Worm (Caenorhabditis elegans): Measurements from ENCODE around the gene F53H4.2.

Gene F53H4.2

ce11 chrX:15842492-15842891 lies 14.5 kb upstream of the F53H4.2 start (continued):
- TF ChIP-seq F37D6.2 (tag; optimal IDR thresholded peaks at IDR 0.05) (no peak), madf-5 (GFP tag; IDR thresholded peaks at IDR 0.05) (no peak), D1046.2 (GFP tag; IDR thresholded peaks at IDR 0.05) (no peak), lin-39 (tag; optimal IDR thresholded peaks at IDR 0.05) (no peak), nhr-6 (tag; optimal IDR thresholded peaks at IDR 0.05) (no peak), lir-3 (tag; optimal IDR thresholded peaks at IDR 0.05) (no peak), hlh-30 (tag; optimal IDR thresholded peaks at IDR 0.05; ENCODE audit: insufficient read depth) (peak; percentile 64), dpl-1 (GFP tag; optimal IDR thresholded peaks at IDR 0.05) (peak; percentile 24), nhr-76 (tag; optimal IDR thresholded peaks at IDR 0.05) (no peak), nhr-41 (GFP tag; IDR thresholded peaks at IDR 0.05) (no peak), nhr-10 (tag; optimal IDR thresholded peaks at IDR 0.05) (peak; percentile 53), ceh-32 (tag; optimal IDR thresholded peaks at IDR 0.05; ENCODE audit: poor library complexity) (no peak), ZK546.5 (tag; optimal IDR thresholded peaks at IDR 0.05) (no peak), lsy-2 (tag; optimal IDR thresholded peaks at IDR 0.05) (peak in 1 of 2 experiments; percentile 63), F44E2.7 (GFP tag; IDR thresholded peaks at IDR 0.05) (no peak), nhr-42 (GFP tag; IDR thresholded peaks at IDR 0.05) (peak; percentile 18; the same call in 1 of the 2 replicates), daf-8 (GFP tag; IDR thresholded peaks at IDR 0.05) (no peak), mep-1 (tag; optimal IDR thresholded peaks at IDR 0.05) (no peak), Y5F2A.4 (GFP tag; optimal IDR thresholded peaks at IDR 0.05) (no peak), sdz-12 (GFP tag; optimal IDR thresholded peaks at IDR 0.05) (no peak), set-16 (GFP tag; IDR thresholded peaks at IDR 0.05) (no peak), attf-4 (tag; optimal IDR thresholded peaks at IDR 0.05) (no peak), ceh-28 (tag; optimal IDR thresholded peaks at IDR 0.05) (no peak), aha-1 (tag) (no peak), mes-2 (tag; optimal IDR thresholded peaks at IDR 0.05; ENCODE audit: poor library complexity, severe bottlenecking) (peak; percentile 34), snpc-1.2 (GFP tag; IDR thresholded peaks at IDR 0.05) (no peak), F26F4.8 (GFP tag; conservative IDR thresholded peaks at IDR 0.05) (no peak), lin-1 (GFP tag; IDR thresholded peaks at IDR 0.05) (peak; percentile 37; the same call in 1 of the 2 replicates), zfp-2 (tag; optimal IDR thresholded peaks at IDR 0.05) (no peak), fos-1 (tag; optimal IDR thresholded peaks at IDR 0.05) (no peak), T20F7.1 (GFP tag; optimal IDR thresholded peaks at IDR 0.05) (peak; percentile 77), pqm-1 (tag; optimal IDR thresholded peaks at IDR 0.05) (peak; percentile 50), zag-1 (tag; optimal IDR thresholded peaks at IDR 0.05) (no peak), unc-130 (GFP tag; optimal IDR thresholded peaks at IDR 0.05) (no peak), skn-1 (tag; optimal IDR thresholded peaks at IDR 0.05) (no peak), nhr-11 (tag; optimal IDR thresholded peaks at IDR 0.05) (no peak), gei-8 (GFP tag; optimal IDR thresholded peaks at IDR 0.05) (no peak), nhr-48 (tag; optimal IDR thresholded peaks at IDR 0.05) (peak; percentile 90), ceh-20 (GFP tag; IDR thresholded peaks at IDR 0.05) (no peak), cey-2 (tag; optimal IDR thresholded peaks at IDR 0.05; ENCODE audit: borderline replicate concordance, insufficient read depth) (no peak), hlh-11 (tag; optimal IDR thresholded peaks at IDR 0.05) (peak; percentile 89), egl-43 (GFP tag; IDR thresholded peaks at IDR 0.05) (no peak), ztf-11 (tag; optimal IDR thresholded peaks at IDR 0.05) (no peak), unc-39 (tag; optimal IDR thresholded peaks at IDR 0.05) (no peak), zip-11 (GFP tag; IDR thresholded peaks at IDR 0.05) (no peak), nhr-102 (tag; optimal IDR thresholded peaks at IDR 0.05) (peak; percentile 78), F10B5.3 (tag; optimal IDR thresholded peaks at IDR 0.05) (no peak), Y105C5A.15 (GFP tag; IDR thresholded peaks at IDR 0.05) (0 out of 2 replicates have a peak, but pooled peaks have one; percentile 31), snpc-4 (tag; optimal IDR thresholded peaks at IDR 0.05) (no peak), unc-62 (GFP tag; optimal IDR thresholded peaks at IDR 0.05 in 1 of 2) (no peak), unc-62 (tag; optimal IDR thresholded peaks at IDR 0.05) (no peak), egl-27 (tag; optimal IDR thresholded peaks at IDR 0.05) (no peak), aly-2 (tag; optimal IDR thresholded peaks at IDR 0.05) (no peak), daf-19 (GFP tag; conservative IDR thresholded peaks at IDR 0.05) (no peak)
